Worm (Caenorhabditis elegans): Measurements from ENCODE around the gene ncx-5.

ce11 chrV:10491443-10491842 is 1.5 kb upstream of the ncx-5 start, which contains the start of gene aqp-5:
- TF ChIP-seq ref-1 (GFP tag; conservative IDR thresholded peaks at IDR 0.05), result no peak
- no peak for TF ChIP-seq ztf-29 (GFP tag; IDR thresholded peaks at IDR 0.05)
- TF ChIP-seq ztf-23 (GFP tag; IDR thresholded peaks at IDR 0.05), result no peak
- TF ChIP-seq T22C8.4 (GFP tag; IDR thresholded peaks at IDR 0.05), result no peak
- TF ChIP-seq flt-1 (GFP tag; IDR thresholded peaks at IDR 0.05), result no peak
- no peak for TF ChIP-seq tab-1 (GFP tag; IDR thresholded peaks at IDR 0.05)
- TF ChIP-seq klf-2 (GFP tag; conservative IDR thresholded peaks at IDR 0.05), result no peak
- TF ChIP-seq cog-1 (tag; optimal IDR thresholded peaks at IDR 0.05), result no peak

Measured in whole organism, midembryonic.